Worm (Caenorhabditis elegans) whole organism, early embryonic: ENCODE results near the gene lido-15.

ENCODE experiments used
- ama-1 ChIP-seq: fragments of 150-350 bp; optimal IDR thresholded peaks from 2 replicates; lab custom pipeline; 2014
- ets-7 ChIP-seq: sonication (generic microtip); optimal IDR thresholded peaks from 2 replicates; lab custom pipeline; 2016; ENCODE audit warnings: missing genotype, missing genetic modification characterization, missing compliant biosample characterization
- flt-1 ChIP-seq: fragments of 200-800 bp; sonication (Bioruptor generic); IDR thresholded peaks from 2 replicates; pipeline ENCODE4 v1.3.6; 2022; ENCODE audit warnings: missing genetic modification characterization, missing compliant biosample characterization
- hmbx-1 ChIP-seq: sonication (generic microtip); optimal IDR thresholded peaks from 2 replicates; lab custom pipeline; 2016; ENCODE audit warnings: mild to moderate bottlenecking, missing genetic modification characterization, missing compliant biosample characterization
- hnd-1 ChIP-seq: sonication (generic microtip); optimal IDR thresholded peaks from 2 replicates; lab custom pipeline; 2016; ENCODE audit warnings: missing genetic modification characterization, missing compliant biosample characterization

DNA sequence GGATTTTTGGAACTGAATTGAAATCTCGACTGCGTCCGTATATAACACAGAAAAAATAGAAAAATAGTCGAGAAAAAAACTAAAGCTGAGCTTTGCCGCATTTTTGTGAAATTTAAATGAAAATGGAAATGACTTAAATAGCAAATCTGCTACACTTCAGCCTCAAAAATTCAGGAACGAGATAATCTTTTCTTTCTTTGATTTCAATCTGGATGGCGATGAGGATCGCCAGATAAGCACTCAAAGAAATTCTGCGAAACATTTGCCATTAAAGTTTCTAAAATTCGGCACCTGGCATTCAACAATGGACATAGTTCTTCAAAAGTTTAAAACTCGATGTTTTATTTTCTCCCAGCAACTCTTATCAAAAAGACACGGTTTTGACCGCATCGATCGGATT is 31.2 kb downstream of the lido-15 start, which contains the start of the genes C17A2.7 and C17A2.3:
- TF ChIP-seq hmbx-1 (tag; lab: Kevin White, UChicago) = no peak
- no peak for TF ChIP-seq ama-1 (lab: Kevin White, UChicago)
- no peak for TF ChIP-seq hnd-1 (tag; lab: Kevin White, UChicago)
- no peak for TF ChIP-seq flt-1 (GFP tag; lab: Robert Waterston, UW)
- TF ChIP-seq ets-7 = no peak
